Worm (Caenorhabditis elegans): ENCODE measurements around the gene nmur-3.

nmur-3 gene

DNA sequence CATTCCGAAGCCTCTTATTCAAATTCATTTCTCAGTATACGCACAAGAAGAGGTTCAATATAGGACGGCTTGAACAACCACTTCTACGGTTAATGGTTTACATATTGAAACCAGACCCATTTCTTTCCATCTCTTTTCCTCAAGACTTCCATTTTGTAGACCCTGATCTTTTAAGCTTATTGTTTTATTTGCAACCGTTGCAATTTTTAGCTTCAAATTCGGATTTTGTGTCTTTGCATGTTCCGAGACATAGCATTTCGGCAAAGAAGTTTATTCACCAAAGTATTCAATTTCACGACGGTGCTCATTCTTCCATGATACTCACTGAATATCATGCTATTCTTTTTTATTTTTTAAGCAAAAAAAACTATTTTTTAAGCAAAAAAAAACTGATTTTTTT is at the start of gene nmur-3:
nmur-3 (plus strand) TSS at position 301 of the 400 bp plus-strand sequence.
- TF ChIP-seq unc-55 (GFP tag; optimal IDR thresholded peaks at IDR 0.05) (no peak), nhr-6 (tag; optimal IDR thresholded peaks at IDR 0.05) (no peak), peb-1 (tag; optimal IDR thresholded peaks at IDR 0.05) (no peak), mab-5 (tag; optimal IDR thresholded peaks at IDR 0.05) (no peak), egl-27 (tag; optimal IDR thresholded peaks at IDR 0.05) (no peak), nhr-10 (tag; optimal IDR thresholded peaks at IDR 0.05) (no peak), elt-1 (tag; optimal IDR thresholded peaks at IDR 0.05) (no peak), sma-3 (GFP tag; optimal IDR thresholded peaks at IDR 0.05) (no peak)

- TF ChIP-seq ama-1 (optimal IDR thresholded peaks at IDR 0.05) (no peak), nhr-12 (tag; optimal IDR thresholded peaks at IDR 0.05) (no peak), elt-1 (tag; optimal IDR thresholded peaks at IDR 0.05) (no peak), snpc-4 (tag; optimal IDR thresholded peaks at IDR 0.05) (no peak), ceh-16 (tag; optimal IDR thresholded peaks at IDR 0.05) (no peak), gmeb-1 (tag; optimal IDR thresholded peaks at IDR 0.05) (no peak)
Measured at ce11 chrX:4418751-4419150, 47.6 kb upstream of the nmur-3 start, which contains the start of gene dop-1. Gene dop-1, minus strand, starts transcription at chrX:4418851.

- TF ChIP-seq gmeb-1 (tag; optimal IDR thresholded peaks at IDR 0.05) (no peak), alr-1 (tag; optimal IDR thresholded peaks at IDR 0.05) (no peak), nhr-12 (tag; optimal IDR thresholded peaks at IDR 0.05) (no peak), nhr-77 (tag; optimal IDR thresholded peaks at IDR 0.05) (no peak), unc-62 (GFP tag; optimal IDR thresholded peaks at IDR 0.05) (no peak), ztf-1 (GFP tag; conservative IDR thresholded peaks at IDR 0.05) (no peak), lin-11 (tag; optimal IDR thresholded peaks at IDR 0.05) (no peak)
Measured at ce11 chrX:4424254-4424653, 42.1 kb upstream of the nmur-3 start.

DNA sequence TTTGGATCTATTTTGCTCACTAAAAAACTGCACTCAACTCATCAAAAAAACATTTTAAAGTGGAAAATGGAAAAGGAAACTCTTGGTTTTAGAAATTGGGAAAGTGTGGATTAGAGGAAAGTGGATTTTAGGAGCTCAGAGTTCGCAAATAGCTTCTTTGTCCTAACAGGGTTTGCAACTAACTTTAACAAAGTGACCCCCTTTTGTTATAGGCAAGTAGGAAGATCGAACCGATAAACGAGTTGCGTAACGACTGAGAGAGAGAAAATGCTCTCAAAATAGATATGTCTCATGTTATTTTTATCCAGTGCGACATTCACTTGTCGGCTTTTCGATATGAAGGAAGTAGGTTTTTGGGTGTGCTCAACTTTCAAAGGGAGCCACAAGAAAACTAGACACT is 39.8 kb upstream of the nmur-3 start:
- TF ChIP-seq lin-13 (GFP tag; optimal IDR thresholded peaks at IDR 0.05) (no peak), lin-39 (tag; optimal IDR thresholded peaks at IDR 0.05) (no peak), ZK546.5 (tag; optimal IDR thresholded peaks at IDR 0.05) (no peak)

- no peak for TF ChIP-seq unc-62 (GFP tag; optimal IDR thresholded peaks at IDR 0.05)
Measured at ce11 chrX:4427387-4427786, 38.9 kb upstream of the nmur-3 start.

DNA sequence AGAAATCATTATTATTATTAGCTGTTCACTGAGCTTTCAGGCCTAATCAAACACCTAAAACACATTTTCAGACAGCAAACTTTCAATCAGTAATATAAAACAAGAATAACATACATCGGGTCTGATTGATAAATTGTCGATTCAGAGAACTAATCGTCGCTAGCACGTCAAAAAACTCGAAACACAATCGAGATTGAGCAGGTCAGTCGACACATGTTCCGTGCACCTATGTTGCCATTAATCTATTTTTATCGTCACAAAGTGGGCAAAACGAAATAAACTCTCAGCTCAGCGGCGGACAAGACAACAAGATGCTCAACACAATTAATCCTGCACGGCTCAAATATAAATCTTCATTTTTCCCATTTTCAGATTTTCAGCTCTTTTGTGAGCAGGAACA is 37.0 kb upstream of the nmur-3 start:
- TF ChIP-seq nhr-6 (tag; optimal IDR thresholded peaks at IDR 0.05) (no peak), nhr-10 (tag; optimal IDR thresholded peaks at IDR 0.05) (no peak), nhr-12 (tag; optimal IDR thresholded peaks at IDR 0.05) (no peak), snpc-4 (tag; optimal IDR thresholded peaks at IDR 0.05) (no peak), skn-1 (tag; optimal IDR thresholded peaks at IDR 0.05) (no peak), nhr-25 (tag; optimal IDR thresholded peaks at IDR 0.05) (no peak), unc-55 (GFP tag; optimal IDR thresholded peaks at IDR 0.05) (no peak), gmeb-1 (tag; optimal IDR thresholded peaks at IDR 0.05) (no peak), mbf-1 (tag; optimal IDR thresholded peaks at IDR 0.05) (no peak), nhr-11 (tag; optimal IDR thresholded peaks at IDR 0.05) (no peak)

DNA sequence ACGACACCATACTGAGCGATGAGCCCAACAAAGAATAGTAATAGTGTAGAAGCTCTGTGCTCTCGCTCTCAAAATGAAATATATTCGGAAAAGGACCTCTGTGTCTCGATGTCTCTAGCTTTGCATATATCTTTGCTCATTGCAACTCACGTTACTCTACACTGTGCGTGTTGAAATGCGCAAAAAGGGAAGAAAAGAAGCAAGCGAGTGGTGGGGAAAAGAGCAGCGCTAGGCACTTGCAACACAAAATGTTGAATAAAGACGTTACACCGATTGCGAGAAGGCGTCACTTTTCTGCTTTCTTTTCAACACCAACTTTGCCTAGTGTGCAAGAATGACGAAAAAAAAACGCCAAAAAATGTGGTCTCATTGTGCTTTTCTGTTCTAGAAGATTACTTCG is 31.7 kb upstream of the nmur-3 start:
- no peak for TF ChIP-seq ama-1 (optimal IDR thresholded peaks at IDR 0.05)
- TF ChIP-seq mbf-1 (tag; optimal IDR thresholded peaks at IDR 0.05), result no peak
- TF ChIP-seq nhr-77 (tag; optimal IDR thresholded peaks at IDR 0.05), result no peak
- no peak for TF ChIP-seq lin-39 (tag; optimal IDR thresholded peaks at IDR 0.05)
- TF ChIP-seq nhr-25 (tag; optimal IDR thresholded peaks at IDR 0.05), result no peak
- no peak for TF ChIP-seq elt-1 (tag; optimal IDR thresholded peaks at IDR 0.05)
- no peak for TF ChIP-seq fos-1 (tag; optimal IDR thresholded peaks at IDR 0.05)
- peak; percentile 18 for TF ChIP-seq unc-55 (GFP tag; optimal IDR thresholded peaks at IDR 0.05)
- TF ChIP-seq nhr-6 (tag; optimal IDR thresholded peaks at IDR 0.05), result no peak
- no peak for TF ChIP-seq nhr-237 (tag; optimal IDR thresholded peaks at IDR 0.05)
- TF ChIP-seq crh-2 (tag; optimal IDR thresholded peaks at IDR 0.05), result no peak
- no peak for TF ChIP-seq ZK546.5 (tag; optimal IDR thresholded peaks at IDR 0.05)
- TF ChIP-seq egl-27 (tag; optimal IDR thresholded peaks at IDR 0.05), result no peak
- TF ChIP-seq nhr-129 (tag; optimal IDR thresholded peaks at IDR 0.05), result peak; percentile 8
- no peak for TF ChIP-seq ceh-82 (tag; optimal IDR thresholded peaks at IDR 0.05)
- TF ChIP-seq mdl-1 (tag; optimal IDR thresholded peaks at IDR 0.05), result no peak
- TF ChIP-seq nhr-23 (tag; optimal IDR thresholded peaks at IDR 0.05), result no peak
- TF ChIP-seq aly-2 (tag; optimal IDR thresholded peaks at IDR 0.05), result no peak
- no peak for TF ChIP-seq R02D3.7 (tag; optimal IDR thresholded peaks at IDR 0.05)
- TF ChIP-seq nhr-11 (tag; optimal IDR thresholded peaks at IDR 0.05), result no peak
- peak; percentile 8 for TF ChIP-seq zag-1 (tag; optimal IDR thresholded peaks at IDR 0.05)
- no peak for TF ChIP-seq unc-62 (GFP tag; optimal IDR thresholded peaks at IDR 0.05)

Data from whole organism, L2 larva.